Worm (Caenorhabditis elegans) whole organism, L4/young adult: ENCODE results near the gene fbxb-2.

Experiments
- W03F9.2 ChIP-seq: fragments of 150-350 bp; optimal IDR thresholded peaks from 2 replicates; lab custom pipeline; 2014; ENCODE audit warnings: missing biosample characterization, missing genetic modification characterization
- dao-5 ChIP-seq: sonication (generic microtip); optimal IDR thresholded peaks from 2 replicates; lab custom pipeline; 2016; ENCODE audit warnings: missing genotype, missing genetic modification characterization, moderate library complexity, missing compliant biosample characterization
- him-1 ChIP-seq: sonication (generic microtip); optimal IDR thresholded peaks from 2 replicates; lab custom pipeline; 2016; ENCODE audit warnings: missing genotype, missing genetic modification reagents, missing genetic modification characterization, missing compliant biosample characterization

Gene fbxb-2

ce11 chrV:19233469-19233868 lies 3.6 kb downstream of the fbxb-2 start, which contains the start of gene fbxb-116:
fbxb-116 (plus strand) TSS chrV:19233769.
- TF ChIP-seq him-1 (tag; lab: Kevin White, UChicago) = no peak
- TF ChIP-seq dao-5 (tag; lab: Kevin White, UChicago) = no peak
- TF ChIP-seq W03F9.2 (tag; lab: Kevin White, UChicago) = no peak

DNA sequence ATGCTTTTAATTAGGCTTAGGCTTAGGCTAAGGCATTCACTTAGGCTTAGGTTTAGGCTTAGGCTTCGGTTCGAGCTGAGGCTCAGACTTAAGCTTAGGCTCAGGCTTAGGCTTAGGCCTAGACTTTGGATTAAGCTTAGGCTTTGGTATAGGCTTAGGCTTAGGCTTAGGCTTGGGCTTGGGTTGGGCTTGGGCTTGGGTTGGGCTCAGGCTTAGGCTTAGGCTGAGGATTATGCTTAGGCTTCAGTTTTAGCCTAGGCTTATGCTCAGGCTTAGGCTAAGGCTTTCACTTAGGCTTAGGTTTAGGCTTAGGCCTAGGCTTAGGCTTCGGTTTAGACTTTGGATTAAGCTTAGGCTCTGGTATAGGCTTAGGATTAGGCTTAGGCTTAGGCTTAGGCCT lies 5.9 kb downstream of the fbxb-2 start:
- no peak for TF ChIP-seq him-1 (tag; lab: Kevin White, UChicago)
- TF ChIP-seq dao-5 (tag; lab: Kevin White, UChicago) = no peak
- no peak for TF ChIP-seq W03F9.2 (tag; lab: Kevin White, UChicago)

- no peak for TF ChIP-seq W03F9.2 (tag; lab: Kevin White, UChicago)
- no peak for TF ChIP-seq dao-5 (tag; lab: Kevin White, UChicago)
- TF ChIP-seq him-1 (tag; lab: Kevin White, UChicago) = no peak
These were observed 6.7 kb downstream of the fbxb-2 start, which contains the start of gene sqst-3 for ce11 chrV:19230413-19230812. sqst-3 (plus strand) TSS chrV:19230782.

ce11 chrV:19217675-19218074 lies 19.4 kb downstream of the fbxb-2 start, which contains the start of gene oac-49:
oac-49 (plus strand) TSS chrV:19217975.
- TF ChIP-seq dao-5 (tag; lab: Kevin White, UChicago) (no peak), W03F9.2 (tag; lab: Kevin White, UChicago) (no peak), him-1 (tag; lab: Kevin White, UChicago) (no peak)

ce11 chrV:19217104-19217503 lies 20.0 kb downstream of the fbxb-2 start, which contains the start of gene srr-2:
srr-2 (minus strand) TSS chrV:19217176.
- no peak for TF ChIP-seq dao-5 (tag; lab: Kevin White, UChicago)

DNA sequence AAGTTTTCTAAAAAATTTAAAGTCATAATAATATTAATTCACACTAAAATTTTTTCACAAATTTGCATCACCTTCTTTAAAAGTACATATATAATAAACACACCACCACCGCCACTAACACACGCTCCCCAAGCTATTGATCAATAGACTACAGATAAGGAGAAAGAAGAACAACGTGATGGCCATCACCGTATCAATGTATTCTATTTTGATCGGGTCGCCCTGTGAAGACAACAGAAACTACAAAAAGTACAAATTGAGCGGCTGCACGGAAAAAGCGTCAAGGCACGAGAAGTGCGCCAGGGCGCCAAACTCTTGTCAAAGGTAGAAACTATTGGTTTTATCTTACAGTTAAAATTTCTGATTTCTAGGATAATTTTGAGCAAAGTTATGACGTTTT lies 24.8 kb downstream of the fbxb-2 start:
- TF ChIP-seq him-1 (tag; lab: Kevin White, UChicago) (no peak), dao-5 (tag; lab: Kevin White, UChicago) (no peak), W03F9.2 (tag; lab: Kevin White, UChicago) (no peak)

ce11 chrV:19211795-19212194 lies 25.3 kb downstream of the fbxb-2 start, which contains the start of gene nhr-79:
nhr-79 (minus strand) TSS chrV:19211895.
- no peak for TF ChIP-seq W03F9.2 (tag; lab: Kevin White, UChicago)
- no peak for TF ChIP-seq him-1 (tag; lab: Kevin White, UChicago)
- TF ChIP-seq dao-5 (tag; lab: Kevin White, UChicago) = no peak

DNA sequence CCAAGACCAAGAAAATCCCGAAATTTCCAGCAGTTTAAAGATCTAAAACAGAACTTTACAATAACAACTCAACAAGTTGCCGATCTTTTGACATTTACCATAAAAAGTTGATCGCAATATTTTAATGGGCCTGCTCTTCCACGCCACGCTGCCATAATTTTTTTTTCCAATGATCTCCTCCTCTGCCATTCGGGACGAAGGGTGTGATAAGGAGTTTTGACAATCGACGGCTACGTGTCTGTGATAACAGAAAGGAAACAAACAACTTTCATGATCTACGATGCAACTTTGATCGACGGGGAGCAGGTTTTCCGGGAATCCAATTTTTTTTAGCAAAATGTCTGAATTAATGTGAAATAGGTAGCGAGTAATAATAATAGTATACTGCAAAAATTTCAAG lies 30.2 kb downstream of the fbxb-2 start:
- no peak for TF ChIP-seq him-1 (tag; lab: Kevin White, UChicago)
- TF ChIP-seq W03F9.2 (tag; lab: Kevin White, UChicago) = no peak
- no peak for TF ChIP-seq dao-5 (tag; lab: Kevin White, UChicago)

DNA sequence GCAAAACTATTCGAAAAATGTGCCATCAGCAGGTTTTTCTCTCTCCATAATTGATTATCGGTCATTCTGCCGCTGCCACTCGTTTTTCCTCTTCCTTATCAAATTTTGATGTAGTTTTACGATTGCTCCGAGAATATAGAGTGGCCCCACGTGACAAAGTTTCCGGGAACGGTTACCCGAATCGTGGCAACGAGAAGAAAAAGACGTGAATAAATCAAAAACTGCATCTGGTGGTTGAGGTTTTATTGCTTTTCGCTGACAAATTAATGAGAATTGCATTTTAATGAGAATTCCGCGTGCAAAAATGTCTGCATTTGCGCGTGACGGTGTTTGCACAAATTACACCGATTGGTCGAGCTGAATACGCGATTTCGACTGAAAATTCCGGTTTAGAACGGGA lies 31.7 kb downstream of the fbxb-2 start:
- no peak for TF ChIP-seq W03F9.2 (tag; lab: Kevin White, UChicago)
- TF ChIP-seq him-1 (tag; lab: Kevin White, UChicago) = no peak
- no peak for TF ChIP-seq dao-5 (tag; lab: Kevin White, UChicago)

ce11 chrV:19203299-19203698 lies 33.8 kb downstream of the fbxb-2 start, which contains the start of gene Y39B6A.1:
Y39B6A.1 (minus strand) TSS chrV:19203607.
- TF ChIP-seq W03F9.2 (tag; lab: Kevin White, UChicago) = no peak
- no peak for TF ChIP-seq him-1 (tag; lab: Kevin White, UChicago)
- TF ChIP-seq dao-5 (tag; lab: Kevin White, UChicago) = no peak

ce11 chrV:19202800-19203199 lies 34.3 kb downstream of the fbxb-2 start:
- TF ChIP-seq him-1 (tag; lab: Kevin White, UChicago) = no peak
- TF ChIP-seq W03F9.2 (tag; lab: Kevin White, UChicago) = no peak
- no peak for TF ChIP-seq dao-5 (tag; lab: Kevin White, UChicago)

DNA sequence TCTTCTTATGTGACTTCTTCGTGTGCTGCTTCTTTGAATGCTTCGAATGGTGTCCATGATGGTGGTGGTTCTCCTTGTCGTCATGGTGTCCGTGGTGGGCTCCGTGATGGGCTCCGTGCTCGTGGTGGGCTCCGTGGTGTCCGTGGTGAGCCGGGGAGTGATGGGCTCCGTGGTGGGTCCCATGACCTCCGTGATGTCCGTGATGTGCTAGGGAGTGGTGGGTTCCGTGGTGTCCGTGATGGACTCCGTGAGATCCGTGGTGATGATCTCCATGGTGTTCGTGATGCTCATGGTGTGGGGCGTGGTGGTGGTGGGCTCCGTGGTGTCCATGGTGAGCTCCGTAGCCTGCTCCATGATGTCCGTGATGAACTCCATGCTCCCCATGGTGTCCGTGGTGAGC lies 35.9 kb downstream of the fbxb-2 start:
- no peak for TF ChIP-seq dao-5 (tag; lab: Kevin White, UChicago)
- no peak for TF ChIP-seq W03F9.2 (tag; lab: Kevin White, UChicago)
- TF ChIP-seq him-1 (tag; lab: Kevin White, UChicago) = no peak

- TF ChIP-seq dao-5 (tag; lab: Kevin White, UChicago) (no peak), him-1 (tag; lab: Kevin White, UChicago) (no peak), W03F9.2 (tag; lab: Kevin White, UChicago) (no peak)
These were observed 47.0 kb downstream of the fbxb-2 start, which contains the start of the genes Y39B6A.3 and pph-5 for ce11 chrV:19189963-19190597. Y39B6A.3 (minus strand) TSS chrV:19190013. pph-5 (plus strand) TSS chrV:19190547.
